Worm (Caenorhabditis elegans): Measurements from ENCODE around the gene clec-158.

clec-158 gene

DNA sequence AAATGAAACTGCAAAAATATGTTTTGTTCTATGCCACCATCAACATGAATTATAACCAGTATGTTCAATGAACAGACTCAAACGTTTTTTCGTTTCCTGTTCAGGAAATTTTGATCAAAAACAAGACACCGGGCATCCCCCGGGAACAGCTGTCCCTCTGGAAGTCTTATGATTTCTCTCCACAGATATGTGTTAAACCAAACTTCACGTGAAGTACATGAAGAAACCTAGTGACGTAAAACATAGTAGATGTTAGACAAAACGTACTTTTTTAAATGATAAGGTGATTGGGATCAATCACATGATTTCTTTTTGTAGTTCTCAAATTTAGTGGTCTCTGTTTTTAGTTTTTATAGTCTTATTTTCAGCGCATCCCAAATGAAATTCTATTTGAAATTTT is 39.1 kb upstream of the clec-158 start:
- TF ChIP-seq mep-1 (tag; optimal IDR thresholded peaks at IDR 0.05) (no peak), pha-4 (tag; optimal IDR thresholded peaks at IDR 0.05) (no peak), ztf-11 (tag; optimal IDR thresholded peaks at IDR 0.05) (no peak), mls-2 (tag; optimal IDR thresholded peaks at IDR 0.05) (no peak), hlh-1 (tag; optimal IDR thresholded peaks at IDR 0.05) (peak; percentile 28), ceh-39 (tag; optimal IDR thresholded peaks at IDR 0.05) (no peak), unc-120 (tag; optimal IDR thresholded peaks at IDR 0.05; ENCODE audit: poor library complexity, severe bottlenecking) (peak; percentile 60), sem-2 (GFP tag; optimal IDR thresholded peaks at IDR 0.05) (no peak)

DNA sequence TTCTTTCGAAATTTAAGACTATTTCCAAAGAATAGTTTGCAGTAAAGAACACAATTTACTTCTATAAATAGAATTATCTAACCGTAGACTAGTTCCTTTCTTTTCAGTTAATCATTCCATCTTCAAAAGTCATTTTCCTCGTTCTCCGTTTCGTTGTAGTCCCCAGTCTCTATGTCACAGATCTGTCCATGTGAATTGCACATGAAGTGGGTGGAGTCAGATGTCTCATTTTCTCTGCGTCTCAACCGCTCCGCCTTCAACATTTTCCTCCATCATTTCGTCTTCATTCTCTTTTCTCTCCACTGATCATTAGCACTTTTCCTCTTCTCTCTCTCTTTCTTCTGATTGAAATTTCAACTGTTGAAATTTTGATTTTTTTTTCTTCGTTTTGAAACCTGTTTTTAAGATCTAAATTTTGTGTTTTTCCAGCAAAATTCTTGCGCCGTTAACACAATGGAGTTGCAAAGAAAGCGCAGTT is 38.2 kb upstream of the clec-158 start, which contains the start of gene T07E3.4:
TSS of gene T07E3.4 (plus strand) at position 428 of the 478 bp plus-strand sequence.
- no peak for TF ChIP-seq lin-32 (GFP tag; optimal IDR thresholded peaks at IDR 0.05)
- no peak for TF ChIP-seq zip-8 (tag; optimal IDR thresholded peaks at IDR 0.05)
- no peak for TF ChIP-seq ceh-43 (GFP tag; optimal IDR thresholded peaks at IDR 0.05)
- TF ChIP-seq flh-1 (GFP tag; optimal IDR thresholded peaks at IDR 0.05) = no peak
- TF ChIP-seq nhr-76 (tag; optimal IDR thresholded peaks at IDR 0.05) = no peak
- no peak for TF ChIP-seq unc-39 (tag; optimal IDR thresholded peaks at IDR 0.05)
- TF ChIP-seq hlh-1 (tag; optimal IDR thresholded peaks at IDR 0.05) = peak; percentile 18
- peak; percentile 61 for TF ChIP-seq ces-1 (GFP tag; optimal IDR thresholded peaks at IDR 0.05)
- TF ChIP-seq cnd-1 (tag; optimal IDR thresholded peaks at IDR 0.05) = no peak
- peak; percentile 73 for TF ChIP-seq unc-62 (GFP tag; optimal IDR thresholded peaks at IDR 0.05)

DNA sequence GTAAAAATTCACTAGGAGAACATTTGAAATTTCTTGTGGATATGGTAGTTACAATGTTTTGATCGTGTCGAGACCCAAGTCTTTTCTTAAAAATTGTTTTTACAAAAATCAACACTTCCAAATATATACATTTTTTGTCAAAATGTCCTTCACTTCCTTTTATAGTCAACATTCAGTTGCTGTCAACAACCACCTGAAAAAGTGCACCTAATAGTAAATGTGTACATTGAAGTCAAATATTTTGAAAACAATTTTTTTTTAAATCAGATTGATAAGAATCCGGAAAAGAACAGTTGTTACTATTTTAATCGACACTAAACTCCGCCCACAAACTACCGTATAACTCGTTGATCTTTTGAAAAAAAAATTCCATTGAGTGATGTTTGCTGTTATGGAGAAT is 36.3 kb upstream of the clec-158 start:
- TF ChIP-seq mab-5 (tag; optimal IDR thresholded peaks at IDR 0.05) (no peak), nhr-12 (tag; optimal IDR thresholded peaks at IDR 0.05) (no peak), M03D4.4 (tag; optimal IDR thresholded peaks at IDR 0.05) (no peak), blmp-1 (tag; optimal IDR thresholded peaks at IDR 0.05) (no peak), ces-1 (GFP tag; optimal IDR thresholded peaks at IDR 0.05) (no peak), nhr-237 (tag; optimal IDR thresholded peaks at IDR 0.05) (no peak), ceh-43 (GFP tag; optimal IDR thresholded peaks at IDR 0.05) (no peak), tbx-8 (GFP tag; optimal IDR thresholded peaks at IDR 0.05) (no peak), nhr-2 (tag; optimal IDR thresholded peaks at IDR 0.05) (no peak), nhr-28 (tag; optimal IDR thresholded peaks at IDR 0.05) (no peak), unc-120 (tag; optimal IDR thresholded peaks at IDR 0.05; ENCODE audit: poor library complexity, severe bottlenecking) (no peak), bed-3 (GFP tag; optimal IDR thresholded peaks at IDR 0.05) (no peak), ceh-39 (tag; optimal IDR thresholded peaks at IDR 0.05) (no peak), unc-62 (GFP tag; optimal IDR thresholded peaks at IDR 0.05) (no peak), ceh-83 (GFP tag; optimal IDR thresholded peaks at IDR 0.05) (no peak), hlh-1 (tag; optimal IDR thresholded peaks at IDR 0.05) (no peak), lin-13 (tag; optimal IDR thresholded peaks at IDR 0.05) (no peak), snpc-4 (tag; optimal IDR thresholded peaks at IDR 0.05) (no peak), ztf-11 (tag; optimal IDR thresholded peaks at IDR 0.05) (no peak), unc-39 (tag; optimal IDR thresholded peaks at IDR 0.05) (no peak)

ce11 chrIII:6895166-6895565 is 35.8 kb upstream of the clec-158 start:
- TF ChIP-seq unc-62 (GFP tag; optimal IDR thresholded peaks at IDR 0.05) = peak; percentile 68
- no peak for TF ChIP-seq mab-5 (tag; optimal IDR thresholded peaks at IDR 0.05)
- TF ChIP-seq hlh-1 (tag; optimal IDR thresholded peaks at IDR 0.05) = peak; percentile 36
- TF ChIP-seq snpc-4 (tag; optimal IDR thresholded peaks at IDR 0.05) = no peak
- TF ChIP-seq unc-39 (tag; optimal IDR thresholded peaks at IDR 0.05) = no peak
- TF ChIP-seq mep-1 (tag; optimal IDR thresholded peaks at IDR 0.05) = peak; percentile 15

DNA sequence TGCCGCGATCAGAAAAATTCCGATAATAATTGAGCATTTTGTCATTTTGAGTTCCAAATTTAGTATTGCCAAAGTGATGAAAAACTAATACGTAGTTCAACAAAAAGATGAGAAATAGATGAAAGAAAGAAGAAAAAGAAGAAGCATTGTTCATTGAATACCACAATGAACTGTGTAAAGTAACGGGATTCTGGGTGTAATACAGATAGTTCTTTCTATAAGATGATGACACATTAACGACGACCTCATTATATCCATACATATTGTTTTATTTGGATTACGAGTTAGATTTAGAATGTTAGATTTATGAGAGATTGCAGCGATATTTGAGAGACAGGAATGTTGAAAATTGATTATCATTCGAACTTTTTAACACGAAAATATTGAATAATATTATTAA is 32.2 kb upstream of the clec-158 start, which contains the start of gene K04C2.5:
TSS of gene K04C2.5 (minus strand) at position 101 of the 400 bp plus-strand sequence.
- no peak for TF ChIP-seq M03D4.4 (tag; optimal IDR thresholded peaks at IDR 0.05)
- TF ChIP-seq mls-2 (tag; optimal IDR thresholded peaks at IDR 0.05) = no peak
- TF ChIP-seq cnd-1 (tag; optimal IDR thresholded peaks at IDR 0.05) = no peak
- no peak for TF ChIP-seq snpc-4 (tag; optimal IDR thresholded peaks at IDR 0.05)
- TF ChIP-seq lsy-2 (tag; optimal IDR thresholded peaks at IDR 0.05) = no peak
- TF ChIP-seq unc-62 (GFP tag; optimal IDR thresholded peaks at IDR 0.05) = no peak
- no peak for TF ChIP-seq nhr-237 (tag; optimal IDR thresholded peaks at IDR 0.05)
- TF ChIP-seq flh-1 (GFP tag; optimal IDR thresholded peaks at IDR 0.05) = no peak
- TF ChIP-seq blmp-1 (tag; optimal IDR thresholded peaks at IDR 0.05) = no peak
- no peak for TF ChIP-seq unc-39 (tag; optimal IDR thresholded peaks at IDR 0.05)
- TF ChIP-seq sem-2 (GFP tag; optimal IDR thresholded peaks at IDR 0.05) = no peak
- no peak for TF ChIP-seq unc-120 (tag; optimal IDR thresholded peaks at IDR 0.05; ENCODE audit: poor library complexity, severe bottlenecking)
- no peak for TF ChIP-seq ham-2 (GFP tag; optimal IDR thresholded peaks at IDR 0.05)
- no peak for TF ChIP-seq bed-3 (GFP tag; optimal IDR thresholded peaks at IDR 0.05)
- no peak for TF ChIP-seq nhr-76 (tag; optimal IDR thresholded peaks at IDR 0.05)
- no peak for TF ChIP-seq lin-32 (GFP tag; optimal IDR thresholded peaks at IDR 0.05)

Measured in whole organism, mixed stage, embryonic.